Worm (Caenorhabditis elegans): ENCODE data around the gene cor-1.

Gene cor-1

DNA sequence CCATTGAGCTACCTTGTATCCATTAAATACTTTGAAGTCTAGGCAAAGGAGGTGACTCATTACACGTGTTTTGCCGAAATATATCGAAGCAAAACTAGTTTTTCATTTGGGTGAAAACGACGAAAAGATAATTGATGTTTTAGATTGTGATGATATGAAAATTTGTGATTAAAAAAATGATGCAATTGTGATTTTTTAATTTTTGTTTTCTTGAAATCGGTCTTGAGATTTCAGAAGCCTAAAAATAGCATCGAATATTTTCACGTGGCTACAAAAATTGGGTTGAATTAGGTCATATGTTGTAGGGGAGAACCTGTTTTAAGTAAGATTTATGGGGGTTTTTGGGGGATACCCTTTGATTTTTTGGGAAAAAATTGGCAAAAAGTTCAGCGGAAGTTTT, 41.6 kb downstream of the cor-1 start:
- TF ChIP-seq lin-32 (GFP tag; optimal IDR thresholded peaks at IDR 0.05), result no peak
- no peak for TF ChIP-seq nhr-2 (tag; optimal IDR thresholded peaks at IDR 0.05)
- TF ChIP-seq bed-3 (GFP tag; optimal IDR thresholded peaks at IDR 0.05), result no peak

DNA sequence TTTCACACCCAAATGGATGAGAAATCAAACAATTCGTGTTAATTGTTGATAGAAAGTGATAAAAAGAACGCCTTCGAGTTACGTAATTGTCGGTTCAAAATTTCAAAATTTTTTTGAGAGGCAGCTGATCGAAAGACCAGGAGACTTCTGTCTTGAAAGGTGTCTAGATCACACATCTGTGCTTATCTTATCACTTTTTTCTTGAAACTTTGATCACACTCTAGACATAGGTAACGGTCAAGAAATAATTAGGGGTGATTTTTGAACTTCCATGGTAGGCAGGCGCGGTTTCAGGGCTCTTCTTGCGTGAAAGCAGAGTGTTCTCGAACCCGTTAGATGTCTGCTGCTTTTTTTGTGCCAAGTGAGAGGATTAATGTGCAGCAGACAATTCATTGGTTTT, 44.5 kb downstream of the cor-1 start:
- TF ChIP-seq sem-2 (GFP tag; optimal IDR thresholded peaks at IDR 0.05) (no peak), ceh-39 (tag; optimal IDR thresholded peaks at IDR 0.05) (no peak), nhr-237 (tag; optimal IDR thresholded peaks at IDR 0.05) (no peak), blmp-1 (tag; optimal IDR thresholded peaks at IDR 0.05) (no peak), mep-1 (tag; optimal IDR thresholded peaks at IDR 0.05) (no peak), ceh-83 (GFP tag; optimal IDR thresholded peaks at IDR 0.05) (no peak), ces-1 (GFP tag; optimal IDR thresholded peaks at IDR 0.05) (no peak), pha-4 (tag; optimal IDR thresholded peaks at IDR 0.05) (no peak), sptf-1 (tag; optimal IDR thresholded peaks at IDR 0.05) (no peak), elt-3 (tag; optimal IDR thresholded peaks at IDR 0.05) (no peak), ceh-43 (GFP tag; optimal IDR thresholded peaks at IDR 0.05) (no peak), cnd-1 (tag; optimal IDR thresholded peaks at IDR 0.05) (no peak), unc-120 (tag; optimal IDR thresholded peaks at IDR 0.05; ENCODE audit: poor library complexity, severe bottlenecking) (no peak)

DNA sequence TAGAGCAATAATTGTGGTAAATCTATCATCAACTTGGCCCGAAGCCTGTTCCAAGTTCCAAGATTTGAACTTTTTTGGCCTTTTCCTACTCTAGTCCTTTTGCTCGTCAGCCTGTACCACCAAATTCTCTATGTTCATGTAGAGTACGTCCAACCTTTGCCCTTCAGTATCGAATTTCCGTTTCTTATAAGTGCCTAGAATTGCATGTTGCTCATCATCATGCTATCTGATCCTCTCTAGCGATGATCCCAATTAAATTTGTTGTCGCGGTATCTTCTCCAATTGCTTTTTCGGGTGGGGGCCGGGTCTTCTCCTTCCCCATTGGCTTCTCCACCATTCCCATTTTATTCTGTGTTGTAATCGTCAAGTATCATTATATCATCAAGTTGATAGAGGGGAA, 45.0 kb downstream of the cor-1 start:
- TF ChIP-seq zip-8 (tag; optimal IDR thresholded peaks at IDR 0.05), result no peak
- no peak for TF ChIP-seq unc-39 (tag; optimal IDR thresholded peaks at IDR 0.05)
- TF ChIP-seq lin-32 (GFP tag; optimal IDR thresholded peaks at IDR 0.05), result no peak
- TF ChIP-seq nhr-28 (tag; optimal IDR thresholded peaks at IDR 0.05), result no peak
- TF ChIP-seq nhr-237 (tag; optimal IDR thresholded peaks at IDR 0.05), result no peak

DNA sequence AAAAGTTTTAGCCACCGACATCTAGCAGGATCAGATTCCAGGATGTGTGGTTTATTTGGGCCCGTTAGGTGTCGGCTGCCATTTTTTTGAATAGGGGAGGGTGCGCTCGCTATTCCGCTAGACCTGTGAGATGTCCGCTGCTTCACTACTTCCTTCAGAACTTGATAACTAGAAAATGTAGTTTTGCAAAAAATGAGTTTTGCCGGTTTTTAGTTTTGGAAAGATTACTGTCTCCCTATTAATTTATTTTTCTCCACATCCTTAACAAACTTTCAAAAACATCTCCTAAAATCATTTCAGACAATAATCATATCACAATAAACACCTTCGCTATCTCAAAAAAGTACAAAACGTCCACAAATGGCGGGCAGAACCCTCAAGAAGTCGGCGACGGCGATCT, 45.9 kb downstream of the cor-1 start, which contains the start of gene vglu-2:
Gene vglu-2 (plus strand): TSS at position 301 of the 400 bp plus-strand sequence.
- TF ChIP-seq drap-1 (GFP tag; optimal IDR thresholded peaks at IDR 0.05) (no peak), sptf-1 (tag; optimal IDR thresholded peaks at IDR 0.05) (no peak), hlh-1 (tag; optimal IDR thresholded peaks at IDR 0.05) (no peak), elt-3 (tag; optimal IDR thresholded peaks at IDR 0.05) (no peak), nhr-237 (tag; optimal IDR thresholded peaks at IDR 0.05) (no peak), pha-4 (tag; optimal IDR thresholded peaks at IDR 0.05) (no peak), elt-1 (tag; optimal IDR thresholded peaks at IDR 0.05; ENCODE audit: borderline replicate concordance, insufficient read depth) (no peak)

DNA sequence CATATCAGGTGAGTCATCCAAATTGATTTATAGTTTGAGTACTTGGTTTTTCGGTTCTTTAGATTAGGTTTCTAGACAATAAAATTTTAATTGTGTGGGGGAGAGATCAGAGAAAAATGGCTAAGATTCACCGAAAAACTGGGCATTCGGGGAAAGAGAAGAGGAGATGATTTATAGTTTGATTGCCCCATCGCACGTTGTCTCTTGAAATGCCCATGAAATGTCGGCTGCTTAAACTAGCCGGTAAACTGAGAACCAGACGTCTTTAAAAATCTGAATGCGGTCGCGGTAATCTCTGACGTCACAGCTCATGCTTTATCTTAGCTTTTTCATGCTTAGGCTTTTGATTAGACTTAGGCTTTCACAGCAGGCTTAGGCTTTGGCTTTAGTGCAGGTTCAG, 48.0 kb downstream of the cor-1 start:
- TF ChIP-seq tbx-8 (GFP tag; optimal IDR thresholded peaks at IDR 0.05) (no peak), hlh-1 (tag; optimal IDR thresholded peaks at IDR 0.05) (no peak), nhr-12 (tag; optimal IDR thresholded peaks at IDR 0.05) (no peak), nhr-76 (tag; optimal IDR thresholded peaks at IDR 0.05) (no peak), lsy-2 (tag; optimal IDR thresholded peaks at IDR 0.05) (no peak), nhr-28 (tag; optimal IDR thresholded peaks at IDR 0.05) (no peak), sem-2 (GFP tag; optimal IDR thresholded peaks at IDR 0.05) (no peak), mab-5 (tag; optimal IDR thresholded peaks at IDR 0.05) (no peak), elt-1 (tag; optimal IDR thresholded peaks at IDR 0.05; ENCODE audit: borderline replicate concordance, insufficient read depth) (no peak), ces-1 (GFP tag; optimal IDR thresholded peaks at IDR 0.05) (no peak), lin-13 (tag; optimal IDR thresholded peaks at IDR 0.05) (no peak), cnd-1 (tag; optimal IDR thresholded peaks at IDR 0.05) (no peak), ceh-83 (GFP tag; optimal IDR thresholded peaks at IDR 0.05) (no peak), unc-120 (tag; optimal IDR thresholded peaks at IDR 0.05; ENCODE audit: poor library complexity, severe bottlenecking) (no peak)

DNA sequence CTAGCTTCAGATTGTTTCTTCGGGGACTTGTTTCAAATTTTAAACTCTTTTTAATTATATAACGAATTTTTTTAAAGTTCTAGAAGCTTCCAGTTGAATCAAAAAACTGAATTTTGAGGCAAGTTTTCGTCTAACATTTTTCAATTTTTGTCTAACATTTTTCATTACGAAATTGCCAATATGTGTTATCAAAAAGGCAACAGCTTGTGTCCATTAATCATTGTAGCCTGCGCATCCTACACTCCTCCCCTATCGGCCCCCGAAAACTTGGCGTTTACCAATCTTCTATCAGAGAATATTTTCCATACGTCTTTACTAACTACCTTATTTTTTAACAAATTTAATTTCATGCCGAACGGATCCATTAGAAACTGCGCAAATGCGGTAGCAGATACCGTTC, 51.2 kb downstream of the cor-1 start, which contains the start of gene vglu-3:
Gene vglu-3 (plus strand): TSS at position 301 of the 400 bp plus-strand sequence.
- TF ChIP-seq elt-1 (tag; optimal IDR thresholded peaks at IDR 0.05; ENCODE audit: borderline replicate concordance, insufficient read depth) (no peak), unc-120 (tag; optimal IDR thresholded peaks at IDR 0.05; ENCODE audit: poor library complexity, severe bottlenecking) (no peak), nhr-28 (tag; optimal IDR thresholded peaks at IDR 0.05) (no peak), drap-1 (GFP tag; optimal IDR thresholded peaks at IDR 0.05) (no peak), ztf-11 (tag; optimal IDR thresholded peaks at IDR 0.05) (no peak), nhr-237 (tag; optimal IDR thresholded peaks at IDR 0.05) (no peak), ces-1 (GFP tag; optimal IDR thresholded peaks at IDR 0.05) (no peak), mls-2 (tag; optimal IDR thresholded peaks at IDR 0.05) (no peak), bed-3 (GFP tag; optimal IDR thresholded peaks at IDR 0.05) (no peak), sptf-1 (tag; optimal IDR thresholded peaks at IDR 0.05) (no peak), hlh-1 (tag; optimal IDR thresholded peaks at IDR 0.05) (no peak), cnd-1 (tag; optimal IDR thresholded peaks at IDR 0.05) (no peak), zip-8 (tag; optimal IDR thresholded peaks at IDR 0.05) (no peak), blmp-1 (tag; optimal IDR thresholded peaks at IDR 0.05) (no peak), sem-2 (GFP tag; optimal IDR thresholded peaks at IDR 0.05) (no peak), ceh-83 (GFP tag; optimal IDR thresholded peaks at IDR 0.05) (no peak)

Measured in whole organism, mixed stage, embryonic.